Worm (Caenorhabditis elegans): ENCODE measurements around the gene sfxn-1.4.

The sfxn-1.4 gene

DNA sequence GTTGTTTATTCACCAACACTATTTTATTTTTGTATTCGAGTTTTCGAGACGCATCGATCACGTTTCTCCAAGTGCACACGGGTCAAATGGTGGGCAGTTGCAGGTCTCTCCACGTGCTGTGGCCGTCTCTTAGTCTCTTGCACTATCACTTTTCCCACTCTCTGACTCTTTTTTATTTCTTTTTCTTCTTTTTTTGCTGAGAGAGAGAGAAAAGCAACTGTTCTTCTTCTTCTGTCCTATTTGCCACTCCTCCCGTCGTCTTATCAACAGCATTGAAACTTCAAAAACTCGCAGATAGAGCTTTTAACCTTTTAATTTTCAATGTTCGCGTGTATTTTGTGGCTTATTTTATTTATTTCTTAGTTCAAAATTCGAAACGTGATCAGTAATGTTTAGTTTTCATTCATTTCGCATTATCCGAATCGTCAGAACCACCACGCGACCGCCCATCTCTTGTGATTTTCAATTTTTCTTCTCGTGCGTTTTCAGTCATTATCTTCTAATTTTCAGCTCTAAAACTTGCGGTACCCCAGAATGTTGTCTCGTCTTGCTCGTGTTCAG is 47.6 kb upstream of the sfxn-1.4 start, which contains the start of gene alh-8 (continued):
- TF ChIP-seq egl-44 (GFP tag; IDR thresholded peaks at IDR 0.05) (no peak), somi-1 (GFP tag; optimal IDR thresholded peaks at IDR 0.05) (peak; percentile 68), F52B5.7 (tag; optimal IDR thresholded peaks at IDR 0.05) (no peak), mxl-1 (tag; optimal IDR thresholded peaks at IDR 0.05) (no peak), lir-1 (GFP tag; conservative IDR thresholded peaks at IDR 0.05) (0 out of 2 replicates have a peak, but pooled peaks have one; percentile 30), ztf-3 (GFP tag; optimal IDR thresholded peaks at IDR 0.05) (no peak), pha-4 (tag; optimal IDR thresholded peaks at IDR 0.05) (no peak), F55B11.4 (tag; optimal IDR thresholded peaks at IDR 0.05; ENCODE audit: borderline replicate concordance, insufficient read depth) (no peak), ztf-22 (GFP tag; optimal IDR thresholded peaks at IDR 0.05) (peak; percentile 29), snpc-3.4 (tag; optimal IDR thresholded peaks at IDR 0.05) (peak; percentile 3), Y79H2A.3 (GFP tag; conservative IDR thresholded peaks at IDR 0.05) (no peak), dpl-1 (GFP tag; optimal IDR thresholded peaks at IDR 0.05) (no peak), F23B12.7 (tag; optimal IDR thresholded peaks at IDR 0.05; ENCODE audit: insufficient read depth) (no peak), hsf-1 (GFP tag; IDR thresholded peaks at IDR 0.05) (no peak; the same call in 1 of the 2 replicates), ztf-26 (tag; optimal IDR thresholded peaks at IDR 0.05) (peak; percentile 40), attf-3 (GFP tag; conservative IDR thresholded peaks at IDR 0.05) (0 out of 2 replicates have a peak, but pooled peaks have one; percentile 20), rcor-1 (GFP tag; IDR thresholded peaks at IDR 0.05) (peak; percentile 36; the same call in 1 of the 2 replicates), nhr-27 (tag; optimal IDR thresholded peaks at IDR 0.05) (no peak), B0035.1 (tag; optimal IDR thresholded peaks at IDR 0.05) (no peak), tlf-1 (GFP tag; optimal IDR thresholded peaks at IDR 0.05) (peak; percentile 65), hmg-1.2 (GFP tag; IDR thresholded peaks at IDR 0.05) (peak; percentile 33; the same call in 1 of the 2 replicates), lin-26 (GFP tag; IDR thresholded peaks at IDR 0.05) (0 out of 2 replicates have a peak, but pooled peaks have one; percentile 40), atf-7 (tag; optimal IDR thresholded peaks at IDR 0.05) (peak; percentile 61), cebp-1 (GFP tag; IDR thresholded peaks at IDR 0.05) (no peak; the same call in 1 of the 2 replicates), cebp-1 (tag; optimal IDR thresholded peaks at IDR 0.05) (peak; percentile 61), mes-4 (tag; optimal IDR thresholded peaks at IDR 0.05) (no peak), ztf-18 (tag; optimal IDR thresholded peaks at IDR 0.05) (peak; percentile 10), hrde-1 (tag; optimal IDR thresholded peaks at IDR 0.05; ENCODE audit: borderline replicate concordance) (no peak), snpc-4 (GFP tag; optimal IDR thresholded peaks at IDR 0.05) (no peak), snpc-4 (tag; optimal IDR thresholded peaks at IDR 0.05) (peak in 1 of 4 experiments; percentile 24), F39B2.1 (GFP tag; IDR thresholded peaks at IDR 0.05) (no peak), cebp-2 (GFP tag; IDR thresholded peaks at IDR 0.05) (no peak), gei-17 (GFP tag; optimal IDR thresholded peaks at IDR 0.05) (peak; percentile 30), tbp1 (GFP tag; optimal IDR thresholded peaks at IDR 0.05) (peak; percentile 43), ccch-3 (GFP tag; optimal IDR thresholded peaks at IDR 0.05) (no peak), lin-40 (tag; optimal IDR thresholded peaks at IDR 0.05) (peak; percentile 25), ztf-28 (GFP tag; IDR thresholded peaks at IDR 0.05) (no peak), madf-10 (tag; optimal IDR thresholded peaks at IDR 0.05) (peak; percentile 22)

DNA sequence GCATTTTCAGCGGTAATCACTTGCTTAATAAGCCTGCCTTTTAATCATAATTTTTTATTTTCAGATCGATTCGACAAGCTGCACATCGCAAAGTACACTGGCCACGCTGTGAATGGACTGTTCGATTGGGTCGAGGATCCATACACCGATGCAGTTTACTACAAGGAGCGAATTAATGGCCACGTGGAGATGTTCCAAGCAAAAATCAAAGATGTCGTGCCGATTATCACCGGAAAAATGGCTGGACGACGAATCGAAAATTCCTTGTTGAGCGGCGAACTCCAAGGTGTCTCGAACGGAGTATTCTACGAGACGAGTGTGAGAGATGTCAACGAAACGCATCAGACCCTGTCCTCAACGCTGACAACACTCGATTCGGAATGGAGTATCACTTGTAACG is 46.4 kb upstream of the sfxn-1.4 start:
- TF ChIP-seq K11D2.4 (GFP tag; IDR thresholded peaks at IDR 0.05) (no peak), pha-4 (tag; optimal IDR thresholded peaks at IDR 0.05) (no peak)

All from whole organism, young adult.